Worm (Caenorhabditis elegans) whole organism, late embryonic: ENCODE data around the gene C44F1.1.

Experiments used
- ama-1 ChIP-seq: fragments of 150-350 bp; optimal IDR thresholded peaks from 2 replicates; lab custom pipeline; 2014
- dmd-4 ChIP-seq: sonication (generic microtip); optimal IDR thresholded peaks from 2 replicates; lab custom pipeline; 2016; ENCODE audit warnings: borderline replicate concordance, missing genetic modification characterization, missing compliant biosample characterization
- lin-11 ChIP-seq: fragments of 200-800 bp; sonication (Bioruptor generic); optimal IDR thresholded peaks from 2 replicates; lab custom pipeline; 2018; ENCODE audit warnings: mild to moderate bottlenecking, missing genetic modification characterization, missing compliant biosample characterization
- pqm-1 ChIP-seq: sonication (generic microtip); optimal IDR thresholded peaks from 2 replicates; lab custom pipeline; 2016; ENCODE audit warnings: missing genetic modification characterization, missing compliant biosample characterization

ce11 chrIII:3803113-3803512, 37.8 kb upstream of the C44F1.1 start:
- TF ChIP-seq pqm-1: no peak
- no peak for TF ChIP-seq dmd-4 (tag; lab: Kevin White, UChicago)
- no peak for TF ChIP-seq ama-1
- TF ChIP-seq lin-11: no peak
